Fruit fly (Drosophila melanogaster) whole organism, embryonic: ENCODE data around the gene CG10560.
A peak's percentile ranks its signal among the peaks of the same experiment; 100 is the strongest.

Experiments
- CG10366 ChIP-seq: fragments of 200-800 bp; sonication (Bioruptor generic); IDR thresholded peaks from 2 replicates; pipeline ENCODE4 v1.3.6; 2022; ENCODE audit warnings: missing biosample characterization, missing genetic modification characterization
- CG10959 ChIP-seq: fragments of 200-800 bp; sonication (Bioruptor generic); IDR thresholded peaks from 2 replicates; pipeline ENCODE4 v1.3.6; 2022; ENCODE audit warnings: missing biosample characterization, missing genetic modification characterization
- CG11560 ChIP-seq: fragments of 200-800 bp; sonication (Bioruptor generic); IDR thresholded peaks from 3 replicates; pipeline ENCODE4 v1.3.6; 2022; ENCODE audit warnings: missing biosample characterization, missing genetic modification characterization
- CG11695 ChIP-seq: fragments of 200-800 bp; sonication (Bioruptor generic); IDR thresholded peaks from 3 replicates; pipeline ENCODE4 v1.3.6; 2022; ENCODE audit warnings: missing biosample characterization, missing genetic modification characterization
- CG12071 ChIP-seq: fragments of 200-800 bp; sonication (Bioruptor generic); optimal IDR thresholded peaks from 3 replicates; lab custom pipeline; 2018; ENCODE audit warnings: missing biosample characterization, mild to moderate bottlenecking, missing genetic modification characterization
- CG12219 ChIP-seq: fragments of 200-800 bp; sonication (Bioruptor generic); optimal IDR thresholded peaks from 3 replicates; lab custom pipeline; 2018; ENCODE audit warnings: missing biosample characterization, mild to moderate bottlenecking, missing genetic modification characterization
- CG13424 ChIP-seq: fragments of 200-800 bp; sonication (Bioruptor generic); optimal IDR thresholded peaks from 2 replicates; lab custom pipeline; 2019; ENCODE audit warnings: missing biosample characterization, mild to moderate bottlenecking, missing genetic modification characterization, moderate library complexity
- CG15011 ChIP-seq: fragments of 200-800 bp; sonication (Bioruptor generic); optimal IDR thresholded peaks from 3 replicates; lab custom pipeline; 2018; ENCODE audit warnings: missing biosample characterization, mild to moderate bottlenecking, missing genetic modification characterization
- CG15269 ChIP-seq: fragments of 200-800 bp; sonication (Bioruptor generic); optimal IDR thresholded peaks from 2 replicates; lab custom pipeline; 2018; ENCODE audit warnings: missing biosample characterization, mild to moderate bottlenecking, missing genetic modification characterization, moderate library complexity
- CG16863 ChIP-seq: fragments of 200-800 bp; sonication (Bioruptor generic); optimal IDR thresholded peaks from 3 replicates; lab custom pipeline; 2016; ENCODE audit warnings: missing biosample characterization, missing genetic modification characterization
- CG17568 ChIP-seq: fragments of 200-800 bp; sonication (Bioruptor generic); optimal IDR thresholded peaks from 2 replicates; lab custom pipeline; 2018; ENCODE audit warnings: missing biosample characterization, mild to moderate bottlenecking, missing genetic modification characterization, moderate library complexity
- CG18476 ChIP-seq: fragments of 200-800 bp; sonication (Bioruptor generic); optimal IDR thresholded peaks from 2 replicates; lab custom pipeline; 2016; ENCODE audit warnings: missing biosample characterization, mild to moderate bottlenecking, missing genetic modification characterization
- CG2116 ChIP-seq: fragments of 200-800 bp; sonication (Bioruptor generic); optimal IDR thresholded peaks from 3 replicates; lab custom pipeline; 2018; ENCODE audit warnings: missing biosample characterization, mild to moderate bottlenecking, missing genetic modification characterization
- CG2678 ChIP-seq: fragments of 200-800 bp; sonication (Bioruptor generic); optimal IDR thresholded peaks from 3 replicates; lab custom pipeline; 2019; ENCODE audit warnings: missing biosample characterization, mild to moderate bottlenecking, missing genetic modification characterization, moderate library complexity
- CG30020 ChIP-seq: fragments of 200-800 bp; optimal IDR thresholded peaks from 2 replicates; lab custom pipeline; 2019; ENCODE audit warnings: missing biosample characterization, mild to moderate bottlenecking, missing genetic modification characterization, moderate library complexity
- CG33557 ChIP-seq: fragments of 200-800 bp; sonication (Bioruptor generic); optimal IDR thresholded peaks from 2 replicates; lab custom pipeline; 2019; ENCODE audit warnings: missing biosample characterization, mild to moderate bottlenecking, missing genetic modification characterization, moderate library complexity
- CG4854 ChIP-seq: fragments of 200-800 bp; sonication (Bioruptor generic); optimal IDR thresholded peaks from 2 replicates; lab custom pipeline; 2016; ENCODE audit warnings: missing biosample characterization, missing genetic modification characterization, inconsistent platforms
- CG6683 ChIP-seq: fragments of 200-800 bp; sonication (Bioruptor generic); optimal IDR thresholded peaks from 2 replicates; lab custom pipeline; 2017; ENCODE audit warnings: missing biosample characterization, mild to moderate bottlenecking, missing genetic modification characterization, missing genetic modification reagents
- CG7928 ChIP-seq: fragments of 200-800 bp; sonication (Bioruptor generic); optimal IDR thresholded peaks from 2 replicates; lab custom pipeline; 2017; ENCODE audit warnings: missing biosample characterization, mild to moderate bottlenecking, missing genetic modification characterization
- CG8765 ChIP-seq: fragments of 200-800 bp; sonication (Bioruptor generic); IDR thresholded peaks from 2 replicates; pipeline ENCODE4 v1.3.6; 2022; ENCODE audit warnings: missing biosample characterization, missing genetic modification characterization
- CG8944 ChIP-seq: fragments of 200-800 bp; sonication (Bioruptor generic); optimal IDR thresholded peaks from 3 replicates; lab custom pipeline; 2016; ENCODE audit warnings: missing biosample characterization, missing genetic modification characterization
- Camta ChIP-seq: fragments of 200-800 bp; sonication (Bioruptor generic); optimal IDR thresholded peaks from 2 replicates; lab custom pipeline; 2016; ENCODE audit warnings: missing biosample characterization, missing genetic modification characterization
- CoRest ChIP-seq: fragments of 200-800 bp; sonication (Bioruptor generic); optimal IDR thresholded peaks from 3 replicates; lab custom pipeline; 2018; ENCODE audit warnings: missing biosample characterization, mild to moderate bottlenecking, missing genetic modification characterization, moderate library complexity
- Dip3 ChIP-seq: fragments of 200-800 bp; sonication (Bioruptor generic); optimal IDR thresholded peaks from 3 replicates; lab custom pipeline; 2016; ENCODE audit warnings: missing biosample characterization, missing genetic modification characterization
- Drgx ChIP-seq: fragments of 200-800 bp; sonication (Bioruptor generic); IDR thresholded peaks from 2 replicates; pipeline ENCODE4 v1.3.6; 2022; ENCODE audit warnings: missing biosample characterization, missing genetic modification characterization
- ERR ChIP-seq: fragments of 200-800 bp; sonication (Bioruptor generic); optimal IDR thresholded peaks from 2 replicates; lab custom pipeline; 2016; ENCODE audit warnings: missing biosample characterization, missing genetic modification characterization
- Fer3 ChIP-seq: fragments of 200-800 bp; sonication (Bioruptor generic); optimal IDR thresholded peaks from 2 replicates; lab custom pipeline; 2018; ENCODE audit warnings: missing biosample characterization, mild to moderate bottlenecking, missing genetic modification characterization, moderate library complexity
- Hr3 ChIP-seq: fragments of 200-800 bp; sonication (Bioruptor generic); optimal IDR thresholded peaks from 3 replicates; lab custom pipeline; 2016; ENCODE audit warnings: missing biosample characterization, missing genetic modification characterization
- Hr51 ChIP-seq, 2 experiments: fragments of 200-800 bp; sonication (Bioruptor generic); optimal IDR thresholded peaks; 2 replicates in 1 of 2; 3 replicates in 1 of 2; lab custom pipeline; 2016 to 2018; ENCODE audit warnings: missing biosample characterization in 2 of 2, missing genetic modification characterization in 2 of 2, mild to moderate bottlenecking in 1 of 2, moderate library complexity in 1 of 2
- MESR4 ChIP-seq: fragments of 200-800 bp; sonication (Bioruptor generic); optimal IDR thresholded peaks from 2 replicates; lab custom pipeline; 2018; ENCODE audit warnings: missing biosample characterization, mild to moderate bottlenecking, missing genetic modification characterization, moderate library complexity
- Sox102F ChIP-seq: fragments of 200-800 bp; sonication (Bioruptor generic); optimal IDR thresholded peaks from 2 replicates; lab custom pipeline; 2018; ENCODE audit warnings: missing biosample characterization, mild to moderate bottlenecking, missing genetic modification characterization, moderate library complexity
- Sry-β ChIP-seq: fragments of 200-800 bp; sonication (Bioruptor generic); optimal IDR thresholded peaks from 2 replicates; lab custom pipeline; 2018; ENCODE audit warnings: missing biosample characterization, mild to moderate bottlenecking, missing genetic modification characterization, moderate library complexity
- Vsx1 ChIP-seq: fragments of 200-800 bp; sonication (Bioruptor generic); optimal IDR thresholded peaks from 2 replicates; lab custom pipeline; 2017; ENCODE audit warnings: missing biosample characterization, mild to moderate bottlenecking, missing genetic modification characterization, missing genetic modification reagents
- Xrp1 ChIP-seq: fragments of 200-800 bp; sonication (Bioruptor generic); IDR thresholded peaks from 2 replicates; pipeline ENCODE4 v1.3.6; 2022; ENCODE audit warnings: missing biosample characterization, missing genetic modification characterization
- chn ChIP-seq: fragments of 200-800 bp; sonication (Bioruptor generic); optimal IDR thresholded peaks from 2 replicates; lab custom pipeline; 2016; ENCODE audit warnings: missing biosample characterization, missing genetic modification characterization
- crol ChIP-seq: fragments of 200-800 bp; sonication (Bioruptor generic); IDR thresholded peaks from 2 replicates; pipeline ENCODE4 v1.3.6; 2022; ENCODE audit warnings: missing biosample characterization, missing genetic modification characterization
- cwo ChIP-seq: fragments of 200-800 bp; sonication (Bioruptor generic); optimal IDR thresholded peaks from 3 replicates; lab custom pipeline; 2017; ENCODE audit warnings: missing biosample characterization, missing genetic modification characterization, mild to moderate bottlenecking, moderate library complexity, missing genetic modification reagents
- ems ChIP-seq: fragments of 200-800 bp; sonication (Bioruptor generic); optimal IDR thresholded peaks from 3 replicates; lab custom pipeline; 2016; ENCODE audit warnings: missing biosample characterization, missing genetic modification characterization
- hb ChIP-seq: fragments of 200-800 bp; sonication (Bioruptor generic); IDR thresholded peaks from 3 replicates; pipeline ENCODE4 v1.3.6; 2022; ENCODE audit warnings: missing biosample characterization, missing genetic modification characterization; ENCODE audit not compliant: partially characterized antibody
- hbn ChIP-seq: fragments of 200-800 bp; sonication (Bioruptor generic); IDR thresholded peaks from 2 replicates; pipeline ENCODE4 v1.3.6; 2022; ENCODE audit warnings: missing biosample characterization, missing genetic modification characterization; ENCODE audit not compliant: partially characterized antibody
- ken ChIP-seq: fragments of 200-800 bp; sonication (Bioruptor generic); IDR thresholded peaks from 3 replicates; pipeline ENCODE4 v1.3.6; 2022; ENCODE audit warnings: missing biosample characterization, missing genetic modification characterization
- maf-S ChIP-seq: fragments of 200-800 bp; sonication (Bioruptor generic); optimal IDR thresholded peaks from 2 replicates; lab custom pipeline; 2016; ENCODE audit warnings: missing biosample characterization, missing genetic modification characterization
- nerfin-2 ChIP-seq: fragments of 200-800 bp; sonication (Bioruptor generic); IDR thresholded peaks from 2 replicates; pipeline ENCODE4 v1.3.6; 2022; ENCODE audit warnings: missing biosample characterization, missing genetic modification characterization; ENCODE audit not compliant: partially characterized antibody
- onecut ChIP-seq: fragments of 200-800 bp; sonication (Bioruptor generic); IDR thresholded peaks from 2 replicates; pipeline ENCODE4 v1.3.6; 2022; ENCODE audit warnings: missing biosample characterization, missing genetic modification characterization
- row ChIP-seq: fragments of 200-800 bp; sonication (Bioruptor generic); IDR thresholded peaks from 3 replicates; pipeline ENCODE4 v1.3.6; 2022; ENCODE audit warnings: missing biosample characterization, missing genetic modification characterization
- sc ChIP-seq, 3 experiments: fragments of >200 bp in 2 of 3; fragments of 200-800 bp in 1 of 3; sonication (Bioruptor generic) in 1 of 3; optimal IDR thresholded peaks; 2 replicates in 2 of 3; 3 replicates in 1 of 3; lab custom pipeline; 2017; ENCODE audit warnings: mild to moderate bottlenecking in 1 of 3, missing biosample characterization in 1 of 3, missing genetic modification characterization in 1 of 3, missing genetic modification reagents in 1 of 3
- sens-2 ChIP-seq: fragments of 200-800 bp; sonication (Bioruptor generic); IDR thresholded peaks from 2 replicates; pipeline ENCODE4 v1.3.6; 2022; ENCODE audit warnings: missing biosample characterization, missing genetic modification characterization
- sim ChIP-seq: fragments of 200-800 bp; sonication (Bioruptor generic); IDR thresholded peaks from 2 replicates; pipeline ENCODE4 v1.3.6; 2022; ENCODE audit warnings: missing biosample characterization, missing genetic modification characterization
- tgo ChIP-seq: fragments of 200-800 bp; sonication (Bioruptor generic); IDR thresholded peaks from 3 replicates; pipeline ENCODE4 v1.3.6; 2022; ENCODE audit warnings: missing biosample characterization, missing genetic modification characterization
- twi ChIP-seq: fragments of 200-800 bp; optimal IDR thresholded peaks from 2 replicates; lab custom pipeline; 2019; ENCODE audit warnings: missing biosample characterization, mild to moderate bottlenecking, missing genetic modification characterization, moderate library complexity
- wor ChIP-seq: fragments of 200-800 bp; sonication (Bioruptor generic); IDR thresholded peaks from 2 replicates; pipeline ENCODE4 v1.3.6; 2022; ENCODE audit warnings: missing biosample characterization, missing genetic modification characterization

The CG10560 gene

dm6 chr3R:25275276-25275675 lies 44.6 kb downstream of the CG10560 start (continued):
- TF ChIP-seq CG12219 (GFP tag; lab: Kevin White, UChicago) (no peak), nerfin-2 (GFP tag; lab: Robert Waterston, UW) (no peak), wor (GFP tag; lab: Robert Waterston, UW) (no peak), sim (no peak), CG30020 (tag; lab: Kevin White, UChicago) (no peak), ems (GFP tag; lab: Kevin White, UChicago) (no peak), CG7928 (GFP tag; lab: Kevin White, UChicago) (no peak), hb (GFP tag; lab: Robert Waterston, UW) (no peak), onecut (GFP tag; lab: Robert Waterston, UW) (no peak), CG2116 (GFP tag; lab: Kevin White, UChicago) (no peak), CoRest (tag; lab: Kevin White, UChicago) (no peak), crol (GFP tag; lab: Robert Waterston, UW) (no peak), Dip3 (GFP tag; lab: Kevin White, UChicago) (no peak), CG10959 (GFP tag; lab: Robert Waterston, UW) (no peak), row (GFP tag; lab: Robert Waterston, UW) (no peak), maf-S (GFP tag; lab: Kevin White, UChicago) (no peak), Sry-β (GFP tag; lab: Kevin White, UChicago) (no peak), CG11560 (tag; lab: Robert Waterston, UW) (no peak), cwo (peak; percentile 19), CG15011 (no peak), tgo (no peak), chn (no peak), Sox102F (no peak), CG12071 (GFP tag; lab: Kevin White, UChicago) (peak; percentile 44), CG8765 (GFP tag; lab: Robert Waterston, UW) (no peak), CG6683 (no peak), Fer3 (tag; lab: Kevin White, UChicago) (peak; percentile 54), hbn (no peak), MESR4 (GFP tag; lab: Kevin White, UChicago) (no peak), CG13424 (tag; lab: Kevin White, UChicago) (peak; percentile 36), ERR (no peak), twi (no peak), CG16863 (GFP tag; lab: Kevin White, UChicago) (no peak), CG11695 (0 out of 3 replicates have a peak, but pooled peaks have one; percentile 17), CG33557 (GFP tag; lab: Kevin White, UChicago) (no peak), Hr51 (GFP tag; optimal IDR thresholded peaks at IDR 0.05; lab: Kevin White, UChicago) (no peak), CG17568 (GFP tag; lab: Kevin White, UChicago) (peak; percentile 58), Camta (GFP tag; lab: Kevin White, UChicago) (no peak), CG18476 (no peak), Vsx1 (GFP tag; lab: Kevin White, UChicago) (no peak), CG10366 (GFP tag; lab: Robert Waterston, UW) (no peak), ken (GFP tag; lab: Robert Waterston, UW) (no peak), CG2678 (peak; percentile 65), CG4854 (no peak), Hr3 (GFP tag; lab: Kevin White, UChicago) (no peak), sens-2 (GFP tag; lab: Robert Waterston, UW) (no peak), Drgx (no peak), sc (optimal IDR thresholded peaks at IDR 0.05; lab: Kevin White, UChicago) (no peak), sc (GFP tag; optimal IDR thresholded peaks at IDR 0.05; lab: Kevin White, UChicago) (no peak), CG8944 (GFP tag; lab: Kevin White, UChicago) (no peak), Xrp1 (GFP tag; lab: Robert Waterston, UW) (no peak), CG15269 (tag; lab: Kevin White, UChicago) (peak; percentile 55)
